Worm (Caenorhabditis elegans): ENCODE measurements around the gene C14A4.8.

C14A4.8 gene

ce11 chrII:10574177-10574576 is 23.8 kb downstream of the C14A4.8 start (continued):
- TF ChIP-seq ceh-100 (GFP tag; IDR thresholded peaks at IDR 0.05) (0 out of 2 replicates have a peak, but pooled peaks have one; percentile 9), B0261.1 (tag; optimal IDR thresholded peaks at IDR 0.05) (no peak), egrh-3 (GFP tag; IDR thresholded peaks at IDR 0.05) (no peak), let-607 (tag; optimal IDR thresholded peaks at IDR 0.05) (no peak), hsf-1 (GFP tag; IDR thresholded peaks at IDR 0.05) (0 out of 2 replicates have a peak, but pooled peaks have one; percentile 50), F33H1.4 (GFP tag; IDR thresholded peaks at IDR 0.05) (no peak)

- no peak for TF ChIP-seq nhr-179 (tag; optimal IDR thresholded peaks at IDR 0.05)
- TF ChIP-seq F52B5.7 (tag; optimal IDR thresholded peaks at IDR 0.05), result no peak
- TF ChIP-seq Y67H2A.10 (GFP tag; conservative IDR thresholded peaks at IDR 0.05), result no peak
These were observed 26.0 kb downstream of the C14A4.8 start, which contains the start of gene C06A1.3 for ce11 chrII:10571967-10572366. Gene C06A1.3 (plus strand): TSS chrII:10572267.

- TF ChIP-seq let-526 (GFP tag; IDR thresholded peaks at IDR 0.05), result no peak
These were observed 27.6 kb downstream of the C14A4.8 start, which contains the start of gene txt-13 for ce11 chrII:10570302-10570701. Gene txt-13 (plus strand): TSS chrII:10570602.

ce11 chrII:10569498-10569897 is 28.4 kb downstream of the C14A4.8 start:
- TF ChIP-seq ceh-27 (GFP tag; optimal IDR thresholded peaks at IDR 0.05) (no peak), F23B12.7 (tag; optimal IDR thresholded peaks at IDR 0.05; ENCODE audit: insufficient read depth) (no peak), akir-1 (GFP tag; optimal IDR thresholded peaks at IDR 0.05) (no peak), madf-3 (GFP tag; IDR thresholded peaks at IDR 0.05) (no peak), F39B2.1 (GFP tag; IDR thresholded peaks at IDR 0.05) (no peak), tlf-1 (GFP tag; optimal IDR thresholded peaks at IDR 0.05) (no peak), aptf-2 (GFP tag; conservative IDR thresholded peaks at IDR 0.05) (no peak), mcd-1 (GFP tag; IDR thresholded peaks at IDR 0.05) (no peak), ama-1 (optimal IDR thresholded peaks at IDR 0.05) (no peak), ama-1 (GFP tag; optimal IDR thresholded peaks at IDR 0.05) (no peak), hlh-12 (tag; optimal IDR thresholded peaks at IDR 0.05) (no peak), sptf-2 (GFP tag; optimal IDR thresholded peaks at IDR 0.05) (no peak), hrde-1 (tag; optimal IDR thresholded peaks at IDR 0.05; ENCODE audit: borderline replicate concordance) (no peak), rpc-1 (optimal IDR thresholded peaks at IDR 0.05) (no peak), rpc-1 (tag; optimal IDR thresholded peaks at IDR 0.05) (no peak), tbx-9 (tag; optimal IDR thresholded peaks at IDR 0.05; ENCODE audit: borderline replicate concordance) (no peak)

- no peak for TF ChIP-seq efl-1 (GFP tag; optimal IDR thresholded peaks at IDR 0.05)
- TF ChIP-seq zfh-2 (GFP tag; conservative IDR thresholded peaks at IDR 0.05), result peak; percentile 59
These were observed 31.5 kb downstream of the C14A4.8 start for ce11 chrII:10566458-10566857.

- no peak for TF ChIP-seq nhr-27 (tag; optimal IDR thresholded peaks at IDR 0.05)
- TF ChIP-seq C06A6.2 (GFP tag; conservative IDR thresholded peaks at IDR 0.05), result no peak
- TF ChIP-seq chd-7 (tag; optimal IDR thresholded peaks at IDR 0.05), result no peak
- TF ChIP-seq madf-8 (GFP tag; conservative IDR thresholded peaks at IDR 0.05), result no peak
- no peak for TF ChIP-seq ztf-22 (GFP tag; optimal IDR thresholded peaks at IDR 0.05)
- TF ChIP-seq tlf-1 (GFP tag; optimal IDR thresholded peaks at IDR 0.05), result no peak
These were observed 33.4 kb downstream of the C14A4.8 start, which contains the start of the genes C06A1.6 and C06A1.7 for ce11 chrII:10564578-10564977. Gene C06A1.6 (minus strand): TSS chrII:10564678. Gene C06A1.7 (plus strand): TSS chrII:10564891.

Data from whole organism, young adult.